Fruit fly (Drosophila melanogaster): ENCODE measurements around the gene CG3961.

CG3961 gene

DNA sequence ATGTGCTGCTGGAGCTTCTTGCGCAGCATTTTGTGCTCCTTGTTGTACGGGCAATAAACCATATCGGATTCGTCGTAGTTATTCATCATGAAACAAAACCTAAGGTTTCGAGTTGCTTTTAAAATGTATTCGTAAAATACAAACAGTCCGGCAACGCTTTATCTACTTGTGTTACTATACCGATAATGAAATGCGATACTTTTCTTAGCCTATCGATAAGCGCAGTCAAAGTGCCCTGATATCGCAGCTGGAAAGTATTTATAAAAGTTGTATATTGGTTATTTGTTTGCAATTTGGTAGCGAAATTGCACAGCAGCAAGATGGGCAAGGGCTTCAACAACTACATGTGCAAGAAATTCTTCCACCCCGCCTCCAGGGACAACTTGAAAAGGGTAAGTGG lies 11.1 kb upstream of the CG3961 start, which contains the start of the genes arx and CG6843 (continued):
- TF ChIP-seq dmrt11E (tag; optimal IDR thresholded peaks at IDR 0.05) (no peak), lilli (GFP tag; optimal IDR thresholded peaks at IDR 0.05) (peak; percentile 7), hb (GFP tag; IDR thresholded peaks at IDR 0.05; ENCODE audit: partially characterized antibody) (peak; percentile 79), wek (GFP tag; optimal IDR thresholded peaks at IDR 0.05) (no peak), CG4282 (GFP tag; optimal IDR thresholded peaks at IDR 0.05) (no peak), Antp (GFP tag; optimal IDR thresholded peaks at IDR 0.05) (no peak), pho (GFP tag; optimal IDR thresholded peaks at IDR 0.05) (no peak), CG8478 (optimal IDR thresholded peaks at IDR 0.05) (no peak), Optix (GFP tag; IDR thresholded peaks at IDR 0.05) (no peak), CG2678 (tag; optimal IDR thresholded peaks at IDR 0.05) (no peak), CG10147 (GFP tag; optimal IDR thresholded peaks at IDR 0.05) (no peak), Lpt (GFP tag; optimal IDR thresholded peaks at IDR 0.05) (no peak), CG1832 (GFP tag; optimal IDR thresholded peaks at IDR 0.05) (no peak), fru (optimal IDR thresholded peaks at IDR 0.05) (no peak), HmgZ (tag; optimal IDR thresholded peaks at IDR 0.05) (peak; percentile 62), NC2β (GFP tag; optimal IDR thresholded peaks at IDR 0.05) (no peak), ems (GFP tag; optimal IDR thresholded peaks at IDR 0.05) (no peak), fd102C (GFP tag; optimal IDR thresholded peaks at IDR 0.05) (no peak), tap (tag; optimal IDR thresholded peaks at IDR 0.05) (no peak), CG33213 (GFP tag; optimal IDR thresholded peaks at IDR 0.05) (no peak), dmrt99B (tag; optimal IDR thresholded peaks at IDR 0.05) (no peak), Hr3 (GFP tag; optimal IDR thresholded peaks at IDR 0.05) (no peak)

DNA sequence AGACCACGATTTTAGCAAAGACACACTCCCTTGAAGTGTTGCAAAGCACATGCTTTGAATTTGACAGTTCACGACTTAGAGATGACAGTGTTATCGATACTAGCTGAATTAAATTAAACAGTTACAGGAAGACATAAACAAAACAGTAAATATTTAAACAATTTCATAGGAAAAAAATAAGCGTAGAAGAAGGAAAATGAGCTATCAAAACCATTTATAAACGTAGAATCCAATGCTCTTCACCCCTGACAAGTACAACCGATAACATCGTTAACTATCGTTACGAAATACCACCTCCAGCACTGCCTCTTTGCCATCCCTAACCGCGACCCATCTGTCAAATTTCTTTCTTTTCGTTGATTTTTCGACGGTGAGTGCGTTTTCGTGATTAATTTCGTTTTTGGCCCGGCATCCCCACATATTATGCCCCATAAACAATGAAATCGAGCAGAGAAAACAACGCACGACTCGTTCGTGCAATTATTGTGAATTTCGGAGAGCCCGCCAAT lies 8.5 kb upstream of the CG3961 start, which contains the start of gene RpL26:
Gene RpL26 (plus strand): TSS at position 106 of the 509 bp plus-strand sequence.
- TF ChIP-seq CG2889 (GFP tag; IDR thresholded peaks at IDR 0.05) = no peak
- TF ChIP-seq tin (GFP tag; optimal IDR thresholded peaks at IDR 0.05) = peak; percentile 61
- no peak for TF ChIP-seq Hey (tag; optimal IDR thresholded peaks at IDR 0.05)
- peak; percentile 85 for TF ChIP-seq CG9817 (tag; optimal IDR thresholded peaks at IDR 0.05)
- 0 out of 3 replicates have a peak, but pooled peaks have one; percentile 41 for TF ChIP-seq CG11093 (GFP tag; IDR thresholded peaks at IDR 0.05)
- TF ChIP-seq sr (GFP tag; IDR thresholded peaks at IDR 0.05) = no peak
- peak; percentile 41 for TF ChIP-seq fd64A (GFP tag; optimal IDR thresholded peaks at IDR 0.05)
- TF ChIP-seq CG10979 (tag; optimal IDR thresholded peaks at IDR 0.05) = peak; percentile 46
- no peak for TF ChIP-seq hth (optimal IDR thresholded peaks at IDR 0.05)
- peak; percentile 82 for TF ChIP-seq CG13296 (GFP tag; optimal IDR thresholded peaks at IDR 0.05)
- TF ChIP-seq Ssrp (tag; optimal IDR thresholded peaks at IDR 0.05) = peak; percentile 64
- peak; percentile 67 for TF ChIP-seq GATAe (GFP tag; conservative IDR thresholded peaks at IDR 0.05)
- TF ChIP-seq CG8388 (GFP tag; optimal IDR thresholded peaks at IDR 0.05) = peak; percentile 66
- TF ChIP-seq Dfd (GFP tag; optimal IDR thresholded peaks at IDR 0.05) = no peak
- peak; percentile 69 for TF ChIP-seq CG12744 (GFP tag; optimal IDR thresholded peaks at IDR 0.05)
- peak; percentile 73 for TF ChIP-seq Atf-2 (GFP tag; optimal IDR thresholded peaks at IDR 0.05)
- TF ChIP-seq sens (GFP tag) = peak; percentile 97
- peak; percentile 92 for TF ChIP-seq CG13624 (GFP tag; optimal IDR thresholded peaks at IDR 0.05)
- peak; percentile 71 for TF ChIP-seq Elba2 (GFP tag; optimal IDR thresholded peaks at IDR 0.05)
- TF ChIP-seq Sry-δ (GFP tag; optimal IDR thresholded peaks at IDR 0.05) = peak; percentile 99
- peak; percentile 84 for TF ChIP-seq Xbp1 (GFP tag; optimal IDR thresholded peaks at IDR 0.05)
- TF ChIP-seq mam (GFP tag; optimal IDR thresholded peaks at IDR 0.05) = peak; percentile 90
- TF ChIP-seq ssp (GFP tag; IDR thresholded peaks at IDR 0.05) = peak; percentile 68
- TF ChIP-seq vvl (GFP tag; IDR thresholded peaks at IDR 0.05) = peak; percentile 74; the same call in 1 of the 2 replicates
- no peak for TF ChIP-seq ara (GFP tag; IDR thresholded peaks at IDR 0.05)
- TF ChIP-seq Dip3 (GFP tag; optimal IDR thresholded peaks at IDR 0.05) = peak; percentile 78
- TF ChIP-seq CG13894 (tag; optimal IDR thresholded peaks at IDR 0.05) = peak; percentile 67
- no peak for TF ChIP-seq Lpt (GFP tag; optimal IDR thresholded peaks at IDR 0.05)
- no peak for TF ChIP-seq bowl (GFP tag; IDR thresholded peaks at IDR 0.05)
- peak; percentile 80 for TF ChIP-seq slbo (GFP tag; IDR thresholded peaks at IDR 0.05)
- peak; percentile 45 for TF ChIP-seq CG3838 (GFP tag; optimal IDR thresholded peaks at IDR 0.05)
- TF ChIP-seq CG32532 (GFP tag; IDR thresholded peaks at IDR 0.05) = peak; percentile 71

Measured in whole organism, embryonic.